Fruit fly (Drosophila melanogaster) whole organism, embryonic: Measurements from ENCODE around the gene CG10038.

ENCODE experiments used
- Adf1 ChIP-seq: fragments of 200-800 bp; sonication (Bioruptor generic); IDR thresholded peaks from 2 replicates; pipeline ENCODE4 v1.3.6; 2022; ENCODE audit warnings: missing biosample characterization, missing genetic modification characterization
- Blimp-1 ChIP-seq: fragments of 200-800 bp; sonication (Bioruptor generic); optimal IDR thresholded peaks from 3 replicates; lab custom pipeline; 2018; ENCODE audit warnings: missing biosample characterization, missing genetic modification characterization, mild to moderate bottlenecking, moderate library complexity, missing genetic modification reagents
- CG10267 ChIP-seq: fragments of 200-800 bp; sonication (Bioruptor generic); optimal IDR thresholded peaks from 2 replicates; lab custom pipeline; 2018; ENCODE audit warnings: missing biosample characterization, mild to moderate bottlenecking, missing genetic modification characterization, moderate library complexity
- CG10321 ChIP-seq: fragments of 200-800 bp; sonication (Bioruptor generic); IDR thresholded peaks from 2 replicates; pipeline ENCODE4 v1.3.6; 2022; ENCODE audit warnings: missing biosample characterization, missing genetic modification characterization
- CG10431 ChIP-seq: fragments of 200-800 bp; sonication (Bioruptor generic); optimal IDR thresholded peaks from 3 replicates; lab custom pipeline; 2018; ENCODE audit warnings: missing biosample characterization, mild to moderate bottlenecking, missing genetic modification characterization
- CG10543 ChIP-seq: fragments of 200-800 bp; sonication (Bioruptor generic); optimal IDR thresholded peaks from 3 replicates; lab custom pipeline; 2017; ENCODE audit warnings: missing biosample characterization, mild to moderate bottlenecking, missing genetic modification characterization, moderate library complexity
- CG12071 ChIP-seq: fragments of 200-800 bp; sonication (Bioruptor generic); optimal IDR thresholded peaks from 3 replicates; lab custom pipeline; 2018; ENCODE audit warnings: missing biosample characterization, mild to moderate bottlenecking, missing genetic modification characterization
- CG12104 ChIP-seq: fragments of 200-800 bp; sonication (Bioruptor generic); optimal IDR thresholded peaks from 3 replicates; lab custom pipeline; 2016; ENCODE audit warnings: missing biosample characterization, missing genetic modification characterization
- CG1233 ChIP-seq: fragments of 200-800 bp; sonication (Bioruptor generic); optimal IDR thresholded peaks from 4 replicates; lab custom pipeline; 2018; ENCODE audit warnings: missing biosample characterization, mild to moderate bottlenecking, missing genetic modification characterization
- CG13624 ChIP-seq: fragments of 200-800 bp; sonication (Bioruptor generic); optimal IDR thresholded peaks from 2 replicates; lab custom pipeline; 2016; ENCODE audit warnings: missing biosample characterization, missing genetic modification characterization
- CG14441 ChIP-seq: fragments of 200-800 bp; sonication (Bioruptor generic); IDR thresholded peaks from 2 replicates; pipeline ENCODE4 v1.3.6; 2022; ENCODE audit warnings: missing biosample characterization, missing genetic modification characterization
- CG14860 ChIP-seq: fragments of 200-800 bp; sonication (Bioruptor generic); IDR thresholded peaks from 3 replicates; pipeline ENCODE4 v1.3.6; 2022; ENCODE audit warnings: missing biosample characterization, missing genetic modification characterization; ENCODE audit not compliant: partially characterized antibody
- CG15601 ChIP-seq: fragments of 200-800 bp; sonication (Bioruptor generic); optimal IDR thresholded peaks from 3 replicates; lab custom pipeline; 2019; ENCODE audit warnings: missing biosample characterization, mild to moderate bottlenecking, missing genetic modification characterization, moderate library complexity
- CG17361 ChIP-seq: fragments of 200-800 bp; sonication (Bioruptor generic); IDR thresholded peaks from 3 replicates; pipeline ENCODE4 v1.3.6; 2022; ENCODE audit warnings: missing biosample characterization, missing genetic modification characterization
- CG1792 ChIP-seq: fragments of 200-800 bp; sonication (Bioruptor generic); optimal IDR thresholded peaks from 2 replicates; lab custom pipeline; 2016; ENCODE audit warnings: missing biosample characterization, missing genetic modification characterization
- CG1832 ChIP-seq: fragments of 200-800 bp; sonication (Bioruptor generic); optimal IDR thresholded peaks from 2 replicates; lab custom pipeline; 2017; ENCODE audit warnings: missing biosample characterization, mild to moderate bottlenecking, missing genetic modification characterization, inconsistent platforms
- CG31441 ChIP-seq: fragments of 200-800 bp; sonication (Bioruptor generic); IDR thresholded peaks from 2 replicates; pipeline ENCODE4 v1.3.6; 2022; ENCODE audit warnings: missing biosample characterization, missing genetic modification characterization
- CG3163 ChIP-seq: fragments of 200-800 bp; sonication (Bioruptor generic); optimal IDR thresholded peaks from 3 replicates; lab custom pipeline; 2016; ENCODE audit warnings: missing biosample characterization, missing genetic modification characterization
- CG32532 ChIP-seq: fragments of 200-800 bp; sonication (Bioruptor generic); IDR thresholded peaks from 2 replicates; pipeline ENCODE4 v1.3.6; 2022; ENCODE audit warnings: missing biosample characterization, missing genetic modification characterization
- CG32767 ChIP-seq: fragments of 200-800 bp; sonication (Bioruptor generic); IDR thresholded peaks from 2 replicates; pipeline ENCODE4 v1.3.6; 2022; ENCODE audit warnings: missing biosample characterization, missing genetic modification characterization
- CG34224 ChIP-seq: fragments of 200-800 bp; sonication (Bioruptor generic); IDR thresholded peaks from 3 replicates; pipeline ENCODE4 v1.3.6; 2022; ENCODE audit warnings: missing biosample characterization, missing genetic modification characterization; ENCODE audit not compliant: partially characterized antibody
- CG4820 ChIP-seq: fragments of 200-800 bp; sonication (Bioruptor generic); optimal IDR thresholded peaks from 3 replicates; lab custom pipeline; 2016; ENCODE audit warnings: missing biosample characterization, missing genetic modification characterization
- CG8478 ChIP-seq: fragments of >200 bp; optimal IDR thresholded peaks from 2 replicates; lab custom pipeline; 2018
- CG8924 ChIP-seq: fragments of 200-800 bp; optimal IDR thresholded peaks from 3 replicates; lab custom pipeline; 2019; ENCODE audit warnings: missing biosample characterization, mild to moderate bottlenecking, missing genetic modification characterization, moderate library complexity
- CG9817 ChIP-seq: fragments of 200-800 bp; sonication (Bioruptor generic); optimal IDR thresholded peaks from 2 replicates; lab custom pipeline; 2018; ENCODE audit warnings: missing biosample characterization, mild to moderate bottlenecking, missing genetic modification characterization, moderate library complexity
- CoRest ChIP-seq: fragments of 200-800 bp; sonication (Bioruptor generic); optimal IDR thresholded peaks from 3 replicates; lab custom pipeline; 2018; ENCODE audit warnings: missing biosample characterization, mild to moderate bottlenecking, missing genetic modification characterization, moderate library complexity
- Dbx ChIP-seq: fragments of 200-800 bp; sonication (Bioruptor generic); IDR thresholded peaks from 3 replicates; pipeline ENCODE4 v1.3.6; 2022; ENCODE audit warnings: missing biosample characterization, missing genetic modification characterization
- Deaf1 ChIP-seq: fragments of 200-800 bp; optimal IDR thresholded peaks from 3 replicates; lab custom pipeline; 2019; ENCODE audit warnings: missing biosample characterization, mild to moderate bottlenecking, missing genetic modification characterization, moderate library complexity
- Ets65A ChIP-seq: fragments of 200-800 bp; sonication (Bioruptor generic); peaks from one replicate; lab custom pipeline; 2016; ENCODE audit warnings: missing biosample characterization, missing genetic modification characterization
- Gug ChIP-seq: fragments of 200-800 bp; sonication (Bioruptor generic); IDR thresholded peaks from 4 replicates; pipeline ENCODE4 v1.3.6; 2022; ENCODE audit warnings: missing biosample characterization, missing genetic modification characterization
- NK7.1 ChIP-seq: fragments of 200-800 bp; sonication (Bioruptor generic); optimal IDR thresholded peaks from 3 replicates; lab custom pipeline; 2016; ENCODE audit warnings: missing biosample characterization, missing genetic modification characterization
- Nf-YB ChIP-seq: fragments of 200-800 bp; sonication (Bioruptor generic); optimal IDR thresholded peaks from 3 replicates; lab custom pipeline; 2019; ENCODE audit warnings: missing biosample characterization, mild to moderate bottlenecking, missing genetic modification characterization, moderate library complexity
- Nf-YC ChIP-seq: fragments of 200-800 bp; optimal IDR thresholded peaks from 3 replicates; lab custom pipeline; 2019; ENCODE audit warnings: missing biosample characterization, mild to moderate bottlenecking, missing genetic modification characterization, moderate library complexity
- Oli ChIP-seq: fragments of 200-800 bp; sonication (Bioruptor generic); optimal IDR thresholded peaks from 2 replicates; lab custom pipeline; 2018; ENCODE audit warnings: missing biosample characterization, mild to moderate bottlenecking, missing genetic modification characterization, moderate library complexity
- abd-A ChIP-seq: fragments of 200-800 bp; sonication (Bioruptor generic); optimal IDR thresholded peaks from 3 replicates; lab custom pipeline; 2019; ENCODE audit warnings: missing biosample characterization, mild to moderate bottlenecking, missing genetic modification characterization, moderate library complexity
- bigmax ChIP-seq: fragments of 200-800 bp; sonication (Bioruptor generic); optimal IDR thresholded peaks from 2 replicates; lab custom pipeline; 2018; ENCODE audit warnings: missing biosample characterization, mild to moderate bottlenecking, missing genetic modification characterization
- cato ChIP-seq: fragments of 200-800 bp; sonication (Bioruptor generic); optimal IDR thresholded peaks from 2 replicates; lab custom pipeline; 2016; ENCODE audit warnings: missing biosample characterization, missing genetic modification characterization, borderline replicate concordance
- crc ChIP-seq: fragments of 200-800 bp; sonication (Bioruptor generic); optimal IDR thresholded peaks from 2 replicates; lab custom pipeline; 2016; ENCODE audit warnings: missing biosample characterization, missing genetic modification characterization
- ewg ChIP-seq: fragments of 200-800 bp; sonication (Bioruptor generic); optimal IDR thresholded peaks from 3 replicates; lab custom pipeline; 2017; ENCODE audit warnings: mild to moderate bottlenecking, missing biosample characterization, missing genetic modification reagents, missing genetic modification characterization
- fd96Cb ChIP-seq: fragments of 200-800 bp; sonication (Bioruptor generic); optimal IDR thresholded peaks from 2 replicates; lab custom pipeline; 2018; ENCODE audit warnings: missing biosample characterization, mild to moderate bottlenecking, missing genetic modification characterization, moderate library complexity
- fu2 ChIP-seq: fragments of 200-800 bp; sonication (Bioruptor generic); optimal IDR thresholded peaks from 2 replicates; lab custom pipeline; 2016; ENCODE audit warnings: missing biosample characterization, missing genetic modification characterization
- lola ChIP-seq, 3 experiments: fragments of >200 bp in 2 of 3; fragments of 200-800 bp in 1 of 3; sonication (Bioruptor generic) in 1 of 3; optimal IDR thresholded peaks; 2 replicates each; lab custom pipeline; 2017 to 2019; ENCODE audit warnings: missing biosample characterization in 3 of 3, missing genetic modification characterization in 3 of 3, mild to moderate bottlenecking in 1 of 3, moderate library complexity in 1 of 3
- nmo ChIP-seq: fragments of 200-800 bp; sonication (Bioruptor generic); optimal IDR thresholded peaks from 2 replicates; lab custom pipeline; 2018; ENCODE audit warnings: missing biosample characterization, mild to moderate bottlenecking, missing genetic modification characterization, moderate library complexity
- nom ChIP-seq: fragments of 200-800 bp; sonication (Bioruptor generic); optimal IDR thresholded peaks from 2 replicates; lab custom pipeline; 2017; ENCODE audit warnings: missing biosample characterization, missing genetic modification characterization, mild to moderate bottlenecking, moderate library complexity, missing genetic modification reagents
- onecut ChIP-seq: fragments of 200-800 bp; sonication (Bioruptor generic); IDR thresholded peaks from 2 replicates; pipeline ENCODE4 v1.3.6; 2022; ENCODE audit warnings: missing biosample characterization, missing genetic modification characterization
- phol ChIP-seq: fragments of 200-800 bp; sonication (Bioruptor generic); optimal IDR thresholded peaks from 3 replicates; lab custom pipeline; 2018; ENCODE audit warnings: missing biosample characterization, mild to moderate bottlenecking, missing genetic modification characterization, moderate library complexity
- sens ChIP-seq: fragments of 200-800 bp; sonication (Bioruptor generic); peaks from one replicate; lab custom pipeline; 2016; ENCODE audit warnings: missing biosample characterization, missing genetic modification characterization
- wdn ChIP-seq: fragments of 200-800 bp; sonication (Bioruptor generic); IDR thresholded peaks from 2 replicates; pipeline ENCODE4 v1.3.6; 2022; ENCODE audit warnings: missing biosample characterization, missing genetic modification characterization

CG10038 gene

DNA sequence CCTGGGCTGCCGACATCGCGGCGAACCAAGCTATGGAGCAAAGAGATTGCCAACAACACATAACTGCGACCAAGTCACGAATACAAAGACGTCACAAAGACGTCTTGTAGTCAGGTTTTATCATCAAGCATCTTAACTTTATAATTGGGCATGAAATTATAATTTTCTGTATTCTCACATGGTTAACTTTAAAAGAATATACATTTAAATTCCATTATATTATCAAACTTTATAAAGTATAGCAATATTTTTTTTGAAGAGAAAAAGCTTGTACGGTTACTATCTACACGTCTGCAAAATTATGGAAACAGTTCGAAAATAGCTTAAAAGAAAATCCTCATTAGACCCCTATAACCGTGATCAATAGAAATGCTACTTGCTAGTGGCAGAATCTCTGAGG is 1.6 kb upstream of the CG10038 start, which contains the start of gene CG10041:
TSS of gene CG10041 (minus strand) at position 101 of the 400 bp plus-strand sequence.
- TF ChIP-seq Gug (GFP tag; lab: Robert Waterston, UW), result no peak
- TF ChIP-seq CG34224 (GFP tag; lab: Robert Waterston, UW), result no peak
- TF ChIP-seq fu2 (GFP tag; lab: Kevin White, UChicago), result no peak
- no peak for TF ChIP-seq CG31441
- no peak for TF ChIP-seq CG14860 (GFP tag; lab: Robert Waterston, UW)
- TF ChIP-seq Dbx (GFP tag; lab: Robert Waterston, UW), result no peak
- TF ChIP-seq onecut, result no peak
- TF ChIP-seq abd-A (tag; lab: Kevin White, UChicago), result no peak
- no peak for TF ChIP-seq CG1233 (GFP tag; lab: Kevin White, UChicago)
- no peak for TF ChIP-seq CG14441
- TF ChIP-seq CG9817 (tag; lab: Kevin White, UChicago), result no peak
- no peak for TF ChIP-seq CG17361 (GFP tag; lab: Robert Waterston, UW)
- no peak for TF ChIP-seq Ets65A
- no peak for TF ChIP-seq bigmax (GFP tag; lab: Kevin White, UChicago)
- TF ChIP-seq CG10431 (GFP tag; lab: Kevin White, UChicago), result no peak
- no peak for TF ChIP-seq wdn
- no peak for TF ChIP-seq CG1792 (GFP tag; lab: Kevin White, UChicago)
- TF ChIP-seq CG10543 (GFP tag; lab: Kevin White, UChicago), result no peak
- TF ChIP-seq nom (GFP tag; lab: Kevin White, UChicago), result no peak
- TF ChIP-seq crc (GFP tag; lab: Kevin White, UChicago), result no peak

DNA sequence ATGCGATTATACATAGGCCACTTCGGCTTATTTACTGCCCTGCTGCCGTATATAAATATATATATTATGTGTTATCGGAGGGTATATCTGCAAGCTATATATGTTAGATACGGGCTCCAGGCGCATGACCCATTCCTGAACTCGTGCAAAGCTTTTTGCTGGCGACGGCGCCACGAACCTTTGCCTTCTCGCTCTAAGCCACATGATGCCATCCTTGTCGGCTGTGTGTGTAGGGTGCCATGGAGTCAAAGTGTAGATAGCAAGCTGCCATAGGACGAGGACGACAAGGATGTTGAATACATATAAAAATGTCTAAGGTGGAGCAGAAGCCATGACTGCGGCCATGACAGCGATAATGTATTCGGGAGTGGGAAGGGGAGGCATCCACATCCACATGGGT is 2.8 kb downstream of the CG10038 start:
- peak; percentile 91 for TF ChIP-seq Nf-YC (tag; lab: Kevin White, UChicago)
- TF ChIP-seq Deaf1 (tag; lab: Kevin White, UChicago), result peak; percentile 84
- TF ChIP-seq CG12071 (GFP tag; lab: Kevin White, UChicago), result peak; percentile 20
- peak; percentile 78 for TF ChIP-seq Nf-YB (GFP tag; lab: Kevin White, UChicago)
- TF ChIP-seq cato, result no peak
- 0 out of 2 replicates have a peak, but pooled peaks have one; percentile 9 for TF ChIP-seq CG32532 (GFP tag; lab: Robert Waterston, UW)
- 0 out of 2 replicates have a peak, but pooled peaks have one; percentile 8 for TF ChIP-seq Adf1 (GFP tag; lab: Robert Waterston, UW)
- peak; percentile 29; the same call in 1 of the 2 replicates for TF ChIP-seq CG32767 (GFP tag; lab: Robert Waterston, UW)
- TF ChIP-seq CG10321 (GFP tag; lab: Robert Waterston, UW), result peak; percentile 73
- TF ChIP-seq CG3163 (GFP tag; lab: Kevin White, UChicago), result no peak
- peak; percentile 27 for TF ChIP-seq sens (GFP tag; lab: Kevin White, UChicago)
- TF ChIP-seq CG8478 (lab: Kevin White, UChicago), result no peak
- peak; percentile 37 for TF ChIP-seq CG1832 (GFP tag; lab: Kevin White, UChicago)
- TF ChIP-seq ewg (GFP tag; lab: Kevin White, UChicago), result peak; percentile 74

DNA sequence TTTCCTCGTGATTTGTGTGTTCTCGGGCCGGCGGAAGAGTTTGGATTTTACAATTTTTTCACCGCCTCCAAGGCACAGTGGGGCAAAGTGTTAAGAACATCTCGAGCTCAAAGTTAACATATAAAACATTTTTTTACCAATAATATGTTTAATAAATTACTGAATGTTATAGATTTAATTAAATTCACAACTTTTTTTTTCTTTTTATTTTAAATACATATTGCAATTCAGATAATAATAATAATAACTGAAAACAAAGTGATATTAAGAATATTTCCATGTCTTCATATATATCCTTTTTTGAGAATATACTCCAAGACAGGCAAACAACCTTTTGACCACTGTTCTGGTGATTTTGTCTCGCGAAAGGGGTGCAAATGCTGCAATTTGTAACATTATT is 4.5 kb downstream of the CG10038 start:
- TF ChIP-seq CoRest (peak; percentile 21), CG4820 (GFP tag; lab: Kevin White, UChicago) (peak; percentile 0), NK7.1 (GFP tag; lab: Kevin White, UChicago) (no peak), nmo (GFP tag; lab: Kevin White, UChicago) (peak; percentile 15), CG15601 (tag; lab: Kevin White, UChicago) (peak; percentile 7), CG13624 (GFP tag; lab: Kevin White, UChicago) (no peak), CG8924 (tag; lab: Kevin White, UChicago) (peak; percentile 30), Oli (tag; lab: Kevin White, UChicago) (peak; percentile 8), lola (GFP tag; optimal IDR thresholded peaks at IDR 0.05; lab: Kevin White, UChicago) (peak in 1 of 3 experiments; percentile 17), CG31441 (peak; percentile 62; the same call in 1 of the 2 replicates), CG12104 (peak; percentile 12), CG10267 (tag; lab: Kevin White, UChicago) (peak; percentile 13), Blimp-1 (GFP tag; lab: Kevin White, UChicago) (peak; percentile 51), fd96Cb (tag; lab: Kevin White, UChicago) (peak; percentile 23), phol (peak; percentile 41)
